Fruit fly (Drosophila melanogaster): Measurements from ENCODE around the gene pug.
A peak's percentile ranks its signal among the peaks of the same experiment; 100 is the strongest.

The pug gene

DNA sequence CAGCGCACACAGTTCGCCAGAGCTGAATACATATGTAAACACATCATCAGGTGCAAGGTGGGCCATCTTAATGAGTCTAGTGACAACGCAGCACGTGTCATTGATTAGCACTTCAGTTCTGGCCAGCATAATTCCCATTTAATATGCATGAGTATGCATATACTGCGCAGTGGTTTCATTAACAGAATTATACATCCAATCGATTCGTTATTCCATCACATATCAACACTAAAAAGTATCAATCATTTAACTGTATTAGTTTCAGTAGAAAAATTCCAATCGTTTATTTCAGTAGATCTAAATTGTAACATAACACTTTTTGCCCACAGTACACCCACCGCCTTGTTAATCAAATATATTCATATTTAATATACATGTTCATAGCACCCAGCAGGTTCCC is 18.2 kb downstream of the pug start, which contains the start of gene CG4073:
TSS of gene CG4073 (plus strand) at position 301 of the 400 bp plus-strand sequence.
- TF ChIP-seq achi (GFP tag; optimal IDR thresholded peaks at IDR 0.05) (no peak), CG4318 (GFP tag; optimal IDR thresholded peaks at IDR 0.05) (no peak), CG6808 (GFP tag; optimal IDR thresholded peaks at IDR 0.05) (no peak), spab (GFP tag; optimal IDR thresholded peaks at IDR 0.05) (no peak), Hr39 (GFP tag; optimal IDR thresholded peaks at IDR 0.05) (no peak), CG8319 (GFP tag; optimal IDR thresholded peaks at IDR 0.05) (no peak), Sox15 (GFP tag; optimal IDR thresholded peaks at IDR 0.05) (no peak)

DNA sequence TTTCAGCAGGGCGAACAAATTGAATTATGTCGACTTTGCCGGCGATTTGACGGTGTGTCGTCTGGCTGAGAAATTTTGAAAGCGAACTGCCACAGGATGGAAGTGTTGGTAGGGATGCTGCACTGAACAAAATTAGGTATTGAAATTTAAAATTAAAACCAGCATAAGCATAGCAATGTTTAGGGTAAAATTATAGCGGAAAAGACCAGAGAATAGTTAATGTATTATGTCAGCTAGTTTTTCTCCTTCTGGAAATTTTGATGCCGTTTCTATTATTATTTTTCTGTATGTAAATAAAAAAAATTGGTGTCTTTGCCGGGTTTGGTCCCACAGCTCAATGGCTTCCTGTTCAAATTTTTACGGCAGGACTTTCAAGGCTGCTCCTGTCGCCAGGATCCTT is 30.4 kb downstream of the pug start:
- no peak for TF ChIP-seq eg (GFP tag; IDR thresholded peaks at IDR 0.05)

DNA sequence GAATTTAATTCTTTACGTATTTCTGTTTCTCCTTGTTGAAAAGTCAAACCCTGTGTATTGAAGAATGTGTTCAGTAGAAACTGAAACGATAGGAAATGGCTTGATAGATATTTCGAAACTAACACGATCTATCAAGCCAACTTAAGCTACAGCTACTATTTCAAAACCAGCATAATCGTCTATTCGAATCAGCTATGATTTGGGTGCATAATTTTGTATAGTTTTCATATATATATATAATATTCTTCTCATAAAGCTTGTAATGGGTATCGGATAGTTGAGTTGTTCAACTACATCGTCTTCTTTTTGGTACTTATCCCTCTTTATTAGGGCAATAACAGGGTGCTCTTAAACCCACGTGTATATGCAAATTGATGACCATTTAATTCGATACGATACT is 39.5 kb downstream of the pug start, which contains the start of gene tomboy20:
TSS of gene tomboy20 (minus strand) at position 101 of the 400 bp plus-strand sequence.
- TF ChIP-seq fkh (GFP tag; optimal IDR thresholded peaks at IDR 0.05) = no peak
- TF ChIP-seq acj6 (GFP tag; optimal IDR thresholded peaks at IDR 0.05) = no peak
- no peak for TF ChIP-seq ss (GFP tag; optimal IDR thresholded peaks at IDR 0.05)
- no peak for TF ChIP-seq Gug (GFP tag; IDR thresholded peaks at IDR 0.05)
- TF ChIP-seq CG11294 (GFP tag; IDR thresholded peaks at IDR 0.05) = no peak

DNA sequence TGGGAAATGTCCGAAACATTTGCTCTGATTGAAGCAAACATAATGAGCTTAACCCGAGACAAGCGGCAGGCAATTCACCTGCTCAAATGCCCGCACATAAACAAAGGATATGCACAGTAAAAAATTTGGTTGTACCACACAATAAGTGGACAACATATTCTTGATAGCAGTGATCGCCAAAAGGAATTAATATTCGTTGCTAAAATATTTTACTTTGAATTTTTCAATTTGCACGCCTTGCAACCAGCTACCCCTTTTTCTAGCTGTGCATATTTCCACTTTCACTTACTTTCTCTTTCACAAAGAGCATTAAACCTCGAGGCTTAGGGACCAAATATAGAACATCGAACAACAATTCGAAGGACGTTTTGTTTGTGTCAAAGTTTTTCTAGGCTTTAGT is 51.3 kb downstream of the pug start:
- TF ChIP-seq Hr39 (GFP tag; optimal IDR thresholded peaks at IDR 0.05) (peak; percentile 10), CG6854 (GFP tag; optimal IDR thresholded peaks at IDR 0.05) (no peak), svp (GFP tag) (peak; percentile 42), CG32006 (GFP tag; optimal IDR thresholded peaks at IDR 0.05) (peak; percentile 9), Eip78C (GFP tag) (no peak), CG11294 (GFP tag; IDR thresholded peaks at IDR 0.05) (no peak), net (GFP tag; optimal IDR thresholded peaks at IDR 0.05) (no peak)

DNA sequence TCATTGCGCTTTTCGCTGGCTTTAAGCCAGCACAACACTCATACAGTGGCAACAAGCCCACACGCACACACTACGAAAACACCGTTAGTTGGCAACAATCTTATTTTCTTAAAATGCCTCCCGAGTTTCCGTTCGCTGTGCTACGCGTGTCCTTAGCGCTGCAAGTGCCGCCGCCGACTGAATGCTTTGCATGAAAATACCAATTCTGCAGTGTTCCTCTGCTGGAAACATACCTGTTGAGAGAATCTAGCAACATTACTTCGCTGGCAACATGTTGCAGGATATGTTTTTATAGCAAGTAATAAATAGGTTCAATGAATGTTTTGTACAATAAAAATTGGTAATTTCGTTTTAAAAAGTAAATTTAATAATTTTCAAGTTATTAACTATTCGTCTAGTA is 54.7 kb downstream of the pug start, which contains the start of gene TkR86C:
TSS of gene TkR86C (minus strand) at position 168 of the 400 bp plus-strand sequence.
- TF ChIP-seq fd85E (GFP tag; optimal IDR thresholded peaks at IDR 0.05) (no peak), CG3919 (GFP tag; optimal IDR thresholded peaks at IDR 0.05) (no peak), CG1621 (tag; optimal IDR thresholded peaks at IDR 0.05) (no peak), Lpt (GFP tag; optimal IDR thresholded peaks at IDR 0.05) (no peak), CG3032 (tag; optimal IDR thresholded peaks at IDR 0.05) (no peak), Ets96B (tag; optimal IDR thresholded peaks at IDR 0.05) (no peak), Sox15 (GFP tag; optimal IDR thresholded peaks at IDR 0.05) (no peak), CG9139 (GFP tag; optimal IDR thresholded peaks at IDR 0.05) (no peak), pdm3 (GFP tag; optimal IDR thresholded peaks at IDR 0.05) (no peak), Sox102F (GFP tag; optimal IDR thresholded peaks at IDR 0.05) (no peak), CG6276 (GFP tag; optimal IDR thresholded peaks at IDR 0.05) (no peak), CG10631 (GFP tag; optimal IDR thresholded peaks at IDR 0.05) (no peak), CG8119 (GFP tag; IDR thresholded peaks at IDR 0.05) (no peak), fd59A (GFP tag; optimal IDR thresholded peaks at IDR 0.05) (no peak), esn (GFP tag; optimal IDR thresholded peaks at IDR 0.05) (no peak), CG10669 (GFP tag; optimal IDR thresholded peaks at IDR 0.05) (no peak), Hr39 (GFP tag; optimal IDR thresholded peaks at IDR 0.05) (no peak), Smox (GFP tag; optimal IDR thresholded peaks at IDR 0.05) (no peak), CG32006 (GFP tag; optimal IDR thresholded peaks at IDR 0.05) (no peak)
